Fruit fly (Drosophila melanogaster) whole organism, embryonic: ENCODE results near the gene CG9776.

ENCODE experiments used
- Atf-2 ChIP-seq: fragments of 200-800 bp; sonication (Bioruptor generic); optimal IDR thresholded peaks from 2 replicates; lab custom pipeline; 2016; ENCODE audit warnings: missing biosample characterization, missing genetic modification characterization
- Bdp1 ChIP-seq: fragments of 200-800 bp; sonication (Bioruptor generic); optimal IDR thresholded peaks from 3 replicates; lab custom pipeline; 2016; ENCODE audit warnings: missing biosample characterization, missing genetic modification characterization
- BtbVII ChIP-seq: fragments of 200-800 bp; sonication (Bioruptor generic); optimal IDR thresholded peaks from 3 replicates; lab custom pipeline; 2017; ENCODE audit warnings: missing biosample characterization, mild to moderate bottlenecking, missing genetic modification characterization
- C15 ChIP-seq: fragments of 200-800 bp; sonication (Bioruptor generic); IDR thresholded peaks from 3 replicates; pipeline ENCODE4 v1.3.6; 2022; ENCODE audit warnings: missing biosample characterization, missing genetic modification characterization
- CG10431 ChIP-seq: fragments of 200-800 bp; sonication (Bioruptor generic); optimal IDR thresholded peaks from 3 replicates; lab custom pipeline; 2018; ENCODE audit warnings: missing biosample characterization, mild to moderate bottlenecking, missing genetic modification characterization
- CG12155 ChIP-seq: fragments of 200-800 bp; sonication (Bioruptor generic); optimal IDR thresholded peaks from 3 replicates; lab custom pipeline; 2016; ENCODE audit warnings: missing biosample characterization, missing genetic modification characterization
- CG12299 ChIP-seq: fragments of 200-800 bp; sonication (Bioruptor generic); optimal IDR thresholded peaks from 2 replicates; lab custom pipeline; 2018; ENCODE audit warnings: missing biosample characterization, mild to moderate bottlenecking, missing genetic modification characterization
- CG12391 ChIP-seq: fragments of 200-800 bp; sonication (Bioruptor generic); optimal IDR thresholded peaks from 3 replicates; lab custom pipeline; 2018; ENCODE audit warnings: missing biosample characterization, mild to moderate bottlenecking, missing genetic modification characterization, moderate library complexity
- CG12769 ChIP-seq: fragments of 200-800 bp; sonication (Bioruptor generic); optimal IDR thresholded peaks from 2 replicates; lab custom pipeline; 2019; ENCODE audit warnings: missing biosample characterization, mild to moderate bottlenecking, missing genetic modification characterization, moderate library complexity
- CG13296 ChIP-seq: fragments of 200-800 bp; sonication (Bioruptor generic); optimal IDR thresholded peaks from 3 replicates; lab custom pipeline; 2018; ENCODE audit warnings: missing biosample characterization, mild to moderate bottlenecking, missing genetic modification characterization
- CG13775 ChIP-seq: fragments of 200-800 bp; sonication (Bioruptor generic); optimal IDR thresholded peaks from 3 replicates; lab custom pipeline; 2017; ENCODE audit warnings: missing biosample characterization, mild to moderate bottlenecking, missing genetic modification characterization
- CG15011 ChIP-seq: fragments of 200-800 bp; sonication (Bioruptor generic); optimal IDR thresholded peaks from 3 replicates; lab custom pipeline; 2018; ENCODE audit warnings: missing biosample characterization, mild to moderate bottlenecking, missing genetic modification characterization
- CG18262 ChIP-seq: fragments of 200-800 bp; optimal IDR thresholded peaks from 3 replicates; lab custom pipeline; 2019; ENCODE audit warnings: missing biosample characterization, mild to moderate bottlenecking, missing genetic modification characterization, moderate library complexity
- CG18764 ChIP-seq: fragments of 200-800 bp; sonication (Bioruptor generic); optimal IDR thresholded peaks from 3 replicates; lab custom pipeline; 2016; ENCODE audit warnings: missing biosample characterization, missing genetic modification characterization
- CG4617 ChIP-seq: fragments of 200-800 bp; sonication (Bioruptor generic); optimal IDR thresholded peaks from 3 replicates; lab custom pipeline; 2016; ENCODE audit warnings: missing biosample characterization, missing genetic modification characterization, borderline replicate concordance
- CG6175 ChIP-seq: fragments of 200-800 bp; sonication (Bioruptor generic); IDR thresholded peaks from 3 replicates; pipeline ENCODE4 v1.3.6; 2022; ENCODE audit warnings: missing biosample characterization, missing genetic modification characterization
- CG8359 ChIP-seq: fragments of 200-800 bp; sonication (Bioruptor generic); optimal IDR thresholded peaks from 2 replicates; lab custom pipeline; 2017; ENCODE audit warnings: missing biosample characterization, mild to moderate bottlenecking, missing genetic modification characterization, borderline replicate concordance
- CG9215 ChIP-seq: fragments of 200-800 bp; sonication (Bioruptor generic); IDR thresholded peaks from 2 replicates; pipeline ENCODE4 v1.3.6; 2022; ENCODE audit warnings: missing biosample characterization, missing genetic modification characterization
- CG9727 ChIP-seq: fragments of 200-800 bp; sonication (Bioruptor generic); optimal IDR thresholded peaks from 3 replicates; lab custom pipeline; 2017; ENCODE audit warnings: missing biosample characterization, mild to moderate bottlenecking, missing genetic modification characterization
- CG9876 ChIP-seq: fragments of 200-800 bp; sonication (Bioruptor generic); optimal IDR thresholded peaks from 2 replicates; lab custom pipeline; 2016; ENCODE audit warnings: missing biosample characterization, missing genetic modification characterization
- CHES-1-like ChIP-seq: fragments of 200-800 bp; sonication (Bioruptor generic); optimal IDR thresholded peaks from 2 replicates; lab custom pipeline; 2016; ENCODE audit warnings: missing biosample characterization, missing genetic modification characterization
- CoRest ChIP-seq: fragments of 200-800 bp; sonication (Bioruptor generic); optimal IDR thresholded peaks from 3 replicates; lab custom pipeline; 2018; ENCODE audit warnings: missing biosample characterization, mild to moderate bottlenecking, missing genetic modification characterization, moderate library complexity
- D ChIP-seq, 2 experiments: fragments of 200-800 bp in 1 of 2; fragments of >200 bp in 1 of 2; sonication (Bioruptor generic) in 1 of 2; optimal IDR thresholded peaks; 2 replicates in 1 of 2; 3 replicates in 1 of 2; lab custom pipeline; 2017; ENCODE audit warnings: mild to moderate bottlenecking in 1 of 2, missing biosample characterization in 1 of 2, missing genetic modification characterization in 1 of 2, missing genetic modification reagents in 1 of 2
- D19B ChIP-seq: fragments of 200-800 bp; sonication (Bioruptor generic); optimal IDR thresholded peaks from 2 replicates; lab custom pipeline; 2017; ENCODE audit warnings: missing biosample characterization, mild to moderate bottlenecking, missing genetic modification characterization
- Dad ChIP-seq: fragments of 200-800 bp; sonication (Bioruptor generic); optimal IDR thresholded peaks from 3 replicates; lab custom pipeline; 2016; ENCODE audit warnings: missing biosample characterization, missing genetic modification characterization
- Dfd ChIP-seq, 2 experiments: fragments of >200 bp; optimal IDR thresholded peaks; 2 replicates each; lab custom pipeline; 2017; ENCODE audit warnings: missing biosample characterization in 2 of 2, missing genetic modification characterization in 2 of 2
- Elba2 ChIP-seq: fragments of 200-800 bp; sonication (Bioruptor generic); optimal IDR thresholded peaks from 3 replicates; lab custom pipeline; 2016; ENCODE audit warnings: missing biosample characterization, missing genetic modification characterization
- HLH3B ChIP-seq: fragments of 200-800 bp; sonication (Bioruptor generic); IDR thresholded peaks from 2 replicates; pipeline ENCODE4 v1.3.6; 2022; ENCODE audit warnings: missing biosample characterization, missing genetic modification characterization
- HLHmδ ChIP-seq: fragments of 200-800 bp; sonication (Bioruptor generic); optimal IDR thresholded peaks from 2 replicates; lab custom pipeline; 2018; ENCODE audit warnings: missing biosample characterization, mild to moderate bottlenecking, missing genetic modification characterization, moderate library complexity
- Hmx ChIP-seq: fragments of 200-800 bp; sonication (Bioruptor generic); optimal IDR thresholded peaks from 2 replicates; lab custom pipeline; 2016; ENCODE audit warnings: missing biosample characterization, missing genetic modification characterization
- Hr78 ChIP-seq, 2 experiments: fragments of 200-800 bp in 1 of 2; fragments of >200 bp in 1 of 2; sonication (Bioruptor generic) in 1 of 2; optimal IDR thresholded peaks; 2 replicates each; lab custom pipeline; 2017 to 2019; ENCODE audit warnings: missing biosample characterization in 2 of 2, missing genetic modification characterization in 2 of 2, mild to moderate bottlenecking in 1 of 2, moderate library complexity in 1 of 2
- Lim3 ChIP-seq: fragments of 200-800 bp; sonication (Bioruptor generic); IDR thresholded peaks from 2 replicates; pipeline ENCODE4 v1.3.6; 2022; ENCODE audit warnings: missing biosample characterization, missing genetic modification characterization
- NFAT ChIP-seq: fragments of 200-800 bp; sonication (Bioruptor generic); IDR thresholded peaks from 2 replicates; pipeline ENCODE4 v1.3.6; 2022; ENCODE audit warnings: missing biosample characterization, missing genetic modification characterization
- NfI ChIP-seq: fragments of 200-800 bp; sonication (Bioruptor generic); optimal IDR thresholded peaks from 3 replicates; lab custom pipeline; 2018; ENCODE audit warnings: missing biosample characterization, mild to moderate bottlenecking, missing genetic modification characterization, moderate library complexity
- Side ChIP-seq: fragments of 200-800 bp; sonication (Bioruptor generic); optimal IDR thresholded peaks from 2 replicates; lab custom pipeline; 2016; ENCODE audit warnings: missing biosample characterization, missing genetic modification characterization
- al ChIP-seq: fragments of 200-800 bp; sonication (Bioruptor generic); IDR thresholded peaks from 2 replicates; pipeline ENCODE4 v1.3.6; 2022; ENCODE audit warnings: missing biosample characterization, missing genetic modification characterization
- ara ChIP-seq: fragments of 200-800 bp; sonication (Bioruptor generic); IDR thresholded peaks from 2 replicates; pipeline ENCODE4 v1.3.6; 2022; ENCODE audit warnings: missing biosample characterization, missing genetic modification characterization
- bigmax ChIP-seq: fragments of 200-800 bp; sonication (Bioruptor generic); optimal IDR thresholded peaks from 2 replicates; lab custom pipeline; 2018; ENCODE audit warnings: missing biosample characterization, mild to moderate bottlenecking, missing genetic modification characterization
- emc ChIP-seq: fragments of 200-800 bp; sonication (Bioruptor generic); optimal IDR thresholded peaks from 2 replicates; lab custom pipeline; 2016; ENCODE audit warnings: missing biosample characterization, missing genetic modification characterization
- eve ChIP-seq, 2 experiments: fragments of >200 bp; optimal IDR thresholded peaks; 2 replicates each; lab custom pipeline; 2017; ENCODE audit warnings: missing biosample characterization in 2 of 2, missing genetic modification characterization in 2 of 2
- grn ChIP-seq: fragments of 200-800 bp; sonication (Bioruptor generic); optimal IDR thresholded peaks from 3 replicates; lab custom pipeline; 2017; ENCODE audit warnings: missing biosample characterization, missing genetic modification characterization
- kni ChIP-seq: fragments of 200-800 bp; sonication (Bioruptor generic); optimal IDR thresholded peaks from 3 replicates; lab custom pipeline; 2017; ENCODE audit warnings: mild to moderate bottlenecking, missing biosample characterization, missing genetic modification reagents, missing genetic modification characterization
- knrl ChIP-seq: fragments of 200-800 bp; sonication (Bioruptor generic); IDR thresholded peaks from 3 replicates; pipeline ENCODE4 v1.3.6; 2022; ENCODE audit warnings: missing biosample characterization, missing genetic modification characterization; ENCODE audit not compliant: partially characterized antibody
- maf-S ChIP-seq: fragments of 200-800 bp; sonication (Bioruptor generic); optimal IDR thresholded peaks from 2 replicates; lab custom pipeline; 2016; ENCODE audit warnings: missing biosample characterization, missing genetic modification characterization
- pb ChIP-seq: fragments of 200-800 bp; sonication (Bioruptor generic); optimal IDR thresholded peaks from 3 replicates; lab custom pipeline; 2016; ENCODE audit warnings: missing biosample characterization, missing genetic modification characterization
- pho ChIP-seq: fragments of 200-800 bp; sonication (Bioruptor generic); optimal IDR thresholded peaks from 2 replicates; lab custom pipeline; 2016; ENCODE audit warnings: missing biosample characterization, missing genetic modification characterization
- row ChIP-seq: fragments of 200-800 bp; sonication (Bioruptor generic); IDR thresholded peaks from 3 replicates; pipeline ENCODE4 v1.3.6; 2022; ENCODE audit warnings: missing biosample characterization, missing genetic modification characterization
- sna ChIP-seq: fragments of 200-800 bp; sonication (Bioruptor generic); IDR thresholded peaks from 2 replicates; pipeline ENCODE4 v1.3.6; 2022; ENCODE audit warnings: missing biosample characterization, missing genetic modification characterization; ENCODE audit not compliant: partially characterized antibody
- sr ChIP-seq: fragments of 200-800 bp; sonication (Bioruptor generic); IDR thresholded peaks from 3 replicates; pipeline ENCODE4 v1.3.6; 2022; ENCODE audit warnings: missing biosample characterization, missing genetic modification characterization
- wor ChIP-seq: fragments of 200-800 bp; sonication (Bioruptor generic); IDR thresholded peaks from 2 replicates; pipeline ENCODE4 v1.3.6; 2022; ENCODE audit warnings: missing biosample characterization, missing genetic modification characterization

Gene CG9776

dm6 chr3R:4319507-4320138 lies 14.2 kb downstream of the CG9776 start, which contains the start of gene CG9795 (continued):
- TF ChIP-seq CoRest (tag; lab: Kevin White, UChicago) (no peak), Dfd (GFP tag; optimal IDR thresholded peaks at IDR 0.05; lab: Kevin White, UChicago) (no peak), sr (GFP tag; lab: Robert Waterston, UW) (no peak), emc (GFP tag; lab: Kevin White, UChicago) (no peak), CG12155 (peak; percentile 7), knrl (peak; percentile 79), wor (GFP tag; lab: Robert Waterston, UW) (no peak), Hmx (GFP tag; lab: Kevin White, UChicago) (no peak), CG18262 (tag; lab: Kevin White, UChicago) (no peak), HLH3B (GFP tag; lab: Robert Waterston, UW) (no peak), sna (GFP tag; lab: Robert Waterston, UW) (peak; percentile 89), pho (GFP tag; lab: Kevin White, UChicago) (no peak), Bdp1 (GFP tag; lab: Kevin White, UChicago) (no peak), Atf-2 (GFP tag; lab: Kevin White, UChicago) (no peak), Hr78 (GFP tag; optimal IDR thresholded peaks at IDR 0.05; lab: Kevin White, UChicago) (no peak), bigmax (GFP tag; lab: Kevin White, UChicago) (no peak), CG15011 (GFP tag; lab: Kevin White, UChicago) (no peak), CG10431 (GFP tag; lab: Kevin White, UChicago) (peak; percentile 100), Lim3 (GFP tag; lab: Robert Waterston, UW) (no peak), Dad (GFP tag; lab: Kevin White, UChicago) (no peak), maf-S (GFP tag; lab: Kevin White, UChicago) (peak; percentile 31), row (GFP tag; lab: Robert Waterston, UW) (peak; percentile 57), HLHmδ (GFP tag; lab: Kevin White, UChicago) (peak; percentile 36), Elba2 (GFP tag; lab: Kevin White, UChicago) (no peak), CG12391 (tag; lab: Kevin White, UChicago) (no peak), pb (GFP tag; lab: Kevin White, UChicago) (no peak), C15 (no peak), NfI (no peak), ara (GFP tag; lab: Robert Waterston, UW) (no peak), CG9215 (GFP tag; lab: Robert Waterston, UW) (no peak), CG12769 (tag; lab: Kevin White, UChicago) (no peak), D (optimal IDR thresholded peaks at IDR 0.05; lab: Kevin White, UChicago) (no peak), D (GFP tag; optimal IDR thresholded peaks at IDR 0.05; lab: Kevin White, UChicago) (no peak), CG13296 (GFP tag; lab: Kevin White, UChicago) (peak; percentile 52), CHES-1-like (GFP tag; lab: Kevin White, UChicago) (peak; percentile 58), CG6175 (GFP tag; lab: Robert Waterston, UW) (no peak), kni (GFP tag; lab: Kevin White, UChicago) (no peak), CG18764 (GFP tag; lab: Kevin White, UChicago) (peak; percentile 3), CG9727 (GFP tag; lab: Kevin White, UChicago) (no peak), CG12299 (tag; lab: Kevin White, UChicago) (no peak), D19B (GFP tag; lab: Kevin White, UChicago) (no peak), Side (GFP tag; lab: Kevin White, UChicago) (peak; percentile 33), grn (GFP tag; lab: Kevin White, UChicago) (no peak), CG4617 (peak; percentile 77), BtbVII (peak; percentile 8), CG13775 (no peak), NFAT (GFP tag; lab: Robert Waterston, UW) (peak; percentile 37; the same call in 1 of the 2 replicates), eve (GFP tag; optimal IDR thresholded peaks at IDR 0.05; lab: Kevin White, UChicago) (no peak), al (GFP tag; lab: Robert Waterston, UW) (no peak), CG9876 (no peak), CG8359 (GFP tag; lab: Kevin White, UChicago) (no peak)
